Worm (Caenorhabditis elegans) whole organism, young adult: Measurements from ENCODE around the gene sra-7.

Experiments used
- K11D2.4 ChIP-seq: fragments of 200-800 bp; sonication (Bioruptor generic); IDR thresholded peaks from 2 replicates; pipeline ENCODE4 v1.3.6; 2022; ENCODE audit warnings: missing genetic modification reagents, missing genetic modification characterization, missing compliant biosample characterization
- ekl-4 ChIP-seq: fragments of 200-800 bp; sonication (Bioruptor generic); IDR thresholded peaks from 2 replicates; pipeline ENCODE4 v1.3.6; 2022; ENCODE audit warnings: missing genetic modification reagents, missing genetic modification characterization, missing compliant biosample characterization
- fkh-3 ChIP-seq: sonication (generic microtip); optimal IDR thresholded peaks from 2 replicates; lab custom pipeline; 2016; ENCODE audit warnings: mild to moderate bottlenecking, missing genetic modification characterization, missing compliant biosample characterization
- hmg-1.2 ChIP-seq: fragments of 200-800 bp; sonication (Bioruptor generic); IDR thresholded peaks from 2 replicates; pipeline ENCODE4 v1.3.6; 2022; ENCODE audit warnings: missing genetic modification reagents, missing genetic modification characterization, missing compliant biosample characterization
- madf-3 ChIP-seq: fragments of 200-800 bp; sonication (Bioruptor generic); IDR thresholded peaks from 2 replicates; pipeline ENCODE4 v1.3.6; 2022; ENCODE audit warnings: missing genetic modification reagents, missing genetic modification characterization, missing compliant biosample characterization
- mcd-1 ChIP-seq: fragments of 200-800 bp; sonication (Bioruptor generic); IDR thresholded peaks from 2 replicates; pipeline ENCODE4 v1.3.6; 2022; ENCODE audit warnings: missing genetic modification reagents, missing genetic modification characterization, missing compliant biosample characterization
- nfyb-1 ChIP-seq: fragments of 200-800 bp; sonication (Bioruptor generic); IDR thresholded peaks from 2 replicates; pipeline ENCODE4 v1.3.6; 2022; ENCODE audit warnings: missing genetic modification reagents, missing genetic modification characterization, missing compliant biosample characterization

sra-7 gene

DNA sequence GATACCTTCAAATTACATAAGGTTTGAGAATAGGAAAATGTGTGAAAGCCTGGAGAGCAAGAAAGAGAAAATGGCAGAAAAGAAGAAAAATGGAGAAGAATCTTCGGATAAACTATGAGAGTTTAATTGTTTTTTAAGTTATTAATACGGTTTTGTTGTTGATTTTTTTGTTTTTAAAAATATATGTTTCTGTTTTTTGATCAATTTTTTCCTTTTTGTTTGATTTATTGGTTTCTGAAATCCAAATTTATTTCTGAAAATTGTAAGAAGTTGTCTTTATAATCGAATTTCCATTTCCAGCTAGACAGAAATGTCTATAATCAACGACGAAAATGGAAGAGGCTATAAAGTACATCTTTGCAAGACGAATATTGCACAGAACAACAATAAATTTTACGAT is 48.3 kb downstream of the sra-7 start, which contains the start of gene parp-2:
Gene parp-2, plus strand, starts transcription at position 301 of the 400 bp plus-strand sequence.
- TF ChIP-seq mcd-1 = no peak

DNA sequence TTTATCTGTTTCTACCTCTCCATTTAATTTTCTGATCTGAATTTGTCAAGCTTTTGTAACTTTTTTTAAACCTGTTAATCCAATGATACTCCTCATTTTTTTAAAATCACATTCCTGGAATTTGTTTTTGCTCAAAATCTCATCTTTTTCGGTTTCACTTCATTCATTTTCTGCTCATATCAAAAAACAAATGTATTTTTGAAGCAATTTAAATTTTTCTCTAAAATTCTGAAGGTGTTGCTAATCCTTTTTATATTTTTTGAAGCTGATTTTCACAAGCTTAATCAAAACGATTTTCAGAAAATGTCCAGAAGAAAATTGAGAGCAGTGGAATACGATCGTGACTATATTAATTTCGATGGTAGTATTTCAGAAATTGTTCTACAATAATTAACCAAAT is 50.4 kb downstream of the sra-7 start, which contains the start of gene E02H1.5:
Gene E02H1.5, plus strand, starts transcription at position 301 of the 400 bp plus-strand sequence.
- TF ChIP-seq nfyb-1 (GFP tag; lab: Robert Waterston, UW) = no peak
- TF ChIP-seq hmg-1.2 (GFP tag; lab: Robert Waterston, UW) = 0 out of 2 replicates have a peak, but pooled peaks have one; percentile 4
- no peak for TF ChIP-seq K11D2.4 (GFP tag; lab: Robert Waterston, UW)
- TF ChIP-seq madf-3 (GFP tag; lab: Robert Waterston, UW) = no peak
- TF ChIP-seq ekl-4 (GFP tag; lab: Robert Waterston, UW) = no peak
- TF ChIP-seq fkh-3 (tag; lab: Kevin White, UChicago) = no peak
